Fruit fly (Drosophila melanogaster) whole organism, embryonic: ENCODE results near the gene CG10747.

Source experiments
- BEAF-32 ChIP-seq: fragments of 200-800 bp; sonication (Bioruptor generic); optimal IDR thresholded peaks from 3 replicates; lab custom pipeline; 2017; ENCODE audit warnings: missing biosample characterization, missing genetic modification characterization, mild to moderate bottlenecking, moderate library complexity, missing genetic modification reagents
- BtbVII ChIP-seq: fragments of 200-800 bp; sonication (Bioruptor generic); optimal IDR thresholded peaks from 3 replicates; lab custom pipeline; 2017; ENCODE audit warnings: missing biosample characterization, mild to moderate bottlenecking, missing genetic modification characterization
- CG10565 ChIP-seq: fragments of 200-800 bp; sonication (Bioruptor generic); optimal IDR thresholded peaks from 3 replicates; lab custom pipeline; 2016; ENCODE audit warnings: missing biosample characterization, mild to moderate bottlenecking, missing genetic modification characterization
- CG10959 ChIP-seq: fragments of 200-800 bp; sonication (Bioruptor generic); IDR thresholded peaks from 2 replicates; pipeline ENCODE4 v1.3.6; 2022; ENCODE audit warnings: missing biosample characterization, missing genetic modification characterization
- CG12744 ChIP-seq: fragments of 200-800 bp; sonication (Bioruptor generic); optimal IDR thresholded peaks from 2 replicates; lab custom pipeline; 2016; ENCODE audit warnings: missing biosample characterization, missing genetic modification characterization
- CG13123 ChIP-seq: fragments of 200-800 bp; sonication (Bioruptor generic); optimal IDR thresholded peaks from 2 replicates; lab custom pipeline; 2016; ENCODE audit warnings: missing biosample characterization, missing genetic modification characterization
- CG15073 ChIP-seq: fragments of 200-800 bp; sonication (Bioruptor generic); optimal IDR thresholded peaks from 2 replicates; lab custom pipeline; 2016; ENCODE audit warnings: missing biosample characterization, missing genetic modification characterization
- CG15514 ChIP-seq: fragments of 200-800 bp; sonication (Bioruptor generic); optimal IDR thresholded peaks from 3 replicates; lab custom pipeline; 2017; ENCODE audit warnings: missing biosample characterization, missing genetic modification characterization, mild to moderate bottlenecking, moderate library complexity, missing genetic modification reagents
- CG17186 ChIP-seq: fragments of 200-800 bp; sonication (Bioruptor generic); optimal IDR thresholded peaks from 3 replicates; lab custom pipeline; 2017; ENCODE audit warnings: missing biosample characterization, missing genetic modification reagents, missing genetic modification characterization
- CG17361 ChIP-seq: fragments of 200-800 bp; sonication (Bioruptor generic); IDR thresholded peaks from 3 replicates; pipeline ENCODE4 v1.3.6; 2022; ENCODE audit warnings: missing biosample characterization, missing genetic modification characterization
- CG2116 ChIP-seq: fragments of 200-800 bp; sonication (Bioruptor generic); optimal IDR thresholded peaks from 3 replicates; lab custom pipeline; 2018; ENCODE audit warnings: missing biosample characterization, mild to moderate bottlenecking, missing genetic modification characterization
- CG4328 ChIP-seq: fragments of 200-800 bp; sonication (Bioruptor generic); optimal IDR thresholded peaks from 3 replicates; lab custom pipeline; 2017; ENCODE audit warnings: missing biosample characterization, missing genetic modification reagents, missing genetic modification characterization
- CG4360 ChIP-seq: fragments of 200-800 bp; sonication (Bioruptor generic); IDR thresholded peaks from 2 replicates; pipeline ENCODE4 v1.3.6; 2022; ENCODE audit warnings: missing biosample characterization, missing genetic modification characterization
- CG4424 ChIP-seq: fragments of 200-800 bp; sonication (Bioruptor generic); optimal IDR thresholded peaks from 3 replicates; lab custom pipeline; 2016; ENCODE audit warnings: missing biosample characterization, missing genetic modification characterization
- CG4617 ChIP-seq: fragments of 200-800 bp; sonication (Bioruptor generic); optimal IDR thresholded peaks from 3 replicates; lab custom pipeline; 2016; ENCODE audit warnings: missing biosample characterization, missing genetic modification characterization, borderline replicate concordance
- CG6654 ChIP-seq: fragments of 200-800 bp; sonication (Bioruptor generic); optimal IDR thresholded peaks from 2 replicates; lab custom pipeline; 2017; ENCODE audit warnings: missing biosample characterization, mild to moderate bottlenecking, missing genetic modification characterization
- CG8359 ChIP-seq: fragments of 200-800 bp; sonication (Bioruptor generic); optimal IDR thresholded peaks from 2 replicates; lab custom pipeline; 2017; ENCODE audit warnings: missing biosample characterization, mild to moderate bottlenecking, missing genetic modification characterization, borderline replicate concordance
- CG9215 ChIP-seq: fragments of 200-800 bp; sonication (Bioruptor generic); IDR thresholded peaks from 2 replicates; pipeline ENCODE4 v1.3.6; 2022; ENCODE audit warnings: missing biosample characterization, missing genetic modification characterization
- Dip2 ChIP-seq: fragments of 200-800 bp; sonication (Bioruptor generic); IDR thresholded peaks from 2 replicates; pipeline ENCODE4 v1.3.6; 2022; ENCODE audit warnings: missing biosample characterization, missing genetic modification characterization
- Doc2 ChIP-seq: fragments of 200-800 bp; sonication (Bioruptor generic); IDR thresholded peaks from 2 replicates; pipeline ENCODE4 v1.3.6; 2022; ENCODE audit warnings: missing biosample characterization, missing genetic modification characterization
- E2f2 ChIP-seq: fragments of 200-800 bp; sonication (Bioruptor generic); IDR thresholded peaks from 2 replicates; pipeline ENCODE4 v1.3.6; 2022; ENCODE audit warnings: missing biosample characterization, missing genetic modification characterization
- Fer1 ChIP-seq: fragments of 200-800 bp; sonication (Bioruptor generic); optimal IDR thresholded peaks from 2 replicates; lab custom pipeline; 2017; ENCODE audit warnings: missing biosample characterization, mild to moderate bottlenecking, missing genetic modification characterization
- HLH54F ChIP-seq: fragments of 200-800 bp; sonication (Bioruptor generic); optimal IDR thresholded peaks from 3 replicates; lab custom pipeline; 2016; ENCODE audit warnings: missing biosample characterization, missing genetic modification characterization
- HLHmδ ChIP-seq: fragments of 200-800 bp; sonication (Bioruptor generic); optimal IDR thresholded peaks from 2 replicates; lab custom pipeline; 2018; ENCODE audit warnings: missing biosample characterization, mild to moderate bottlenecking, missing genetic modification characterization, moderate library complexity
- Stat92E ChIP-seq, 3 experiments: fragments of >200 bp in 2 of 3; fragments of 200-800 bp in 1 of 3; sonication (Bioruptor generic) in 1 of 3; optimal IDR thresholded peaks; 2 replicates each; lab custom pipeline; 2017 to 2019; ENCODE audit warnings: missing biosample characterization in 3 of 3, missing genetic modification characterization in 3 of 3, mild to moderate bottlenecking in 1 of 3, moderate library complexity in 1 of 3
- Taf1 ChIP-seq: fragments of 200-800 bp; sonication (Bioruptor generic); IDR thresholded peaks from 2 replicates; pipeline ENCODE4 v1.3.6; 2022; ENCODE audit warnings: missing biosample characterization, missing genetic modification characterization
- ac ChIP-seq: fragments of 200-800 bp; sonication (Bioruptor generic); optimal IDR thresholded peaks from 3 replicates; lab custom pipeline; 2017; ENCODE audit warnings: missing biosample characterization, mild to moderate bottlenecking, missing genetic modification characterization
- bsh ChIP-seq, 2 experiments: fragments of 200-800 bp; sonication (Bioruptor generic); optimal IDR thresholded peaks; 2 replicates each; lab custom pipeline; 2017 to 2018; ENCODE audit warnings: mild to moderate bottlenecking in 2 of 2, missing biosample characterization in 2 of 2, missing genetic modification characterization in 2 of 2, moderate library complexity in 1 of 2
- cato ChIP-seq: fragments of 200-800 bp; sonication (Bioruptor generic); optimal IDR thresholded peaks from 2 replicates; lab custom pipeline; 2016; ENCODE audit warnings: missing biosample characterization, missing genetic modification characterization, borderline replicate concordance
- chm ChIP-seq: fragments of 200-800 bp; sonication (Bioruptor generic); IDR thresholded peaks from 2 replicates; pipeline ENCODE4 v1.3.6; 2022; ENCODE audit warnings: missing biosample characterization, missing genetic modification characterization
- eve ChIP-seq, 2 experiments: fragments of >200 bp; optimal IDR thresholded peaks; 2 replicates each; lab custom pipeline; 2017; ENCODE audit warnings: missing biosample characterization in 2 of 2, missing genetic modification characterization in 2 of 2
- eyg ChIP-seq: fragments of 200-800 bp; sonication (Bioruptor generic); optimal IDR thresholded peaks from 3 replicates; lab custom pipeline; 2016; ENCODE audit warnings: missing biosample characterization, missing genetic modification characterization
- fd64A ChIP-seq: fragments of 200-800 bp; sonication (Bioruptor generic); optimal IDR thresholded peaks from 3 replicates; lab custom pipeline; 2018; ENCODE audit warnings: missing biosample characterization, mild to moderate bottlenecking, missing genetic modification characterization
- fru ChIP-seq: fragments of >200 bp; optimal IDR thresholded peaks from 2 replicates; lab custom pipeline; 2017
- gro ChIP-seq: fragments of 200-800 bp; sonication (Bioruptor generic); optimal IDR thresholded peaks from 2 replicates; lab custom pipeline; 2016; ENCODE audit warnings: missing biosample characterization, missing genetic modification characterization
- ham ChIP-seq: fragments of 200-800 bp; sonication (Bioruptor generic); IDR thresholded peaks from 2 replicates; pipeline ENCODE4 v1.3.6; 2022; ENCODE audit warnings: missing biosample characterization, missing genetic modification characterization
- ind ChIP-seq: fragments of 200-800 bp; sonication (Bioruptor generic); optimal IDR thresholded peaks from 3 replicates; lab custom pipeline; 2016; ENCODE audit warnings: missing biosample characterization, missing genetic modification characterization
- lilli ChIP-seq: fragments of 200-800 bp; sonication (Bioruptor generic); optimal IDR thresholded peaks from 3 replicates; lab custom pipeline; 2016; ENCODE audit warnings: missing biosample characterization, missing genetic modification characterization
- nerfin-1 ChIP-seq: fragments of 200-800 bp; sonication (Bioruptor generic); optimal IDR thresholded peaks from 3 replicates; lab custom pipeline; 2019; ENCODE audit warnings: missing biosample characterization, mild to moderate bottlenecking, missing genetic modification characterization, moderate library complexity
- repo ChIP-seq: fragments of 200-800 bp; sonication (Bioruptor generic); optimal IDR thresholded peaks from 2 replicates; lab custom pipeline; 2016; ENCODE audit warnings: missing biosample characterization, missing genetic modification characterization
- rib ChIP-seq: fragments of 200-800 bp; sonication (Bioruptor generic); IDR thresholded peaks from 2 replicates; pipeline ENCODE4 v1.3.6; 2022; ENCODE audit warnings: missing biosample characterization, missing genetic modification characterization
- salm ChIP-seq: fragments of 200-800 bp; sonication (Bioruptor generic); optimal IDR thresholded peaks from 2 replicates; lab custom pipeline; 2018; ENCODE audit warnings: missing biosample characterization, mild to moderate bottlenecking, missing genetic modification characterization
- sob ChIP-seq: fragments of 200-800 bp; sonication (Bioruptor generic); IDR thresholded peaks from 2 replicates; pipeline ENCODE4 v1.3.6; 2022; ENCODE audit warnings: missing biosample characterization, missing genetic modification characterization
- sqz ChIP-seq: fragments of 200-800 bp; sonication (Bioruptor generic); optimal IDR thresholded peaks from 3 replicates; lab custom pipeline; 2018; ENCODE audit warnings: missing biosample characterization, mild to moderate bottlenecking, missing genetic modification characterization
- sug ChIP-seq: fragments of 200-800 bp; optimal IDR thresholded peaks from 2 replicates; lab custom pipeline; 2019; ENCODE audit warnings: missing biosample characterization, mild to moderate bottlenecking, missing genetic modification characterization, moderate library complexity
- tio ChIP-seq: fragments of 200-800 bp; sonication (Bioruptor generic); optimal IDR thresholded peaks from 2 replicates; lab custom pipeline; 2017; ENCODE audit warnings: missing biosample characterization, missing genetic modification characterization, inconsistent platforms
- tna ChIP-seq: fragments of 200-800 bp; sonication (Bioruptor generic); IDR thresholded peaks from 2 replicates; pipeline ENCODE4 v1.3.6; 2022; ENCODE audit warnings: missing biosample characterization, missing genetic modification characterization; ENCODE audit not compliant: partially characterized antibody
- unc-4 ChIP-seq: fragments of 200-800 bp; sonication (Bioruptor generic); IDR thresholded peaks from 2 replicates; pipeline ENCODE4 v1.3.6; 2022; ENCODE audit warnings: missing biosample characterization, missing genetic modification characterization; ENCODE audit not compliant: partially characterized antibody
- z ChIP-seq: fragments of 200-800 bp; sonication (Bioruptor generic); IDR thresholded peaks from 3 replicates; pipeline ENCODE4 v1.3.6; 2022; ENCODE audit warnings: missing biosample characterization, missing genetic modification characterization

The CG10747 gene

DNA sequence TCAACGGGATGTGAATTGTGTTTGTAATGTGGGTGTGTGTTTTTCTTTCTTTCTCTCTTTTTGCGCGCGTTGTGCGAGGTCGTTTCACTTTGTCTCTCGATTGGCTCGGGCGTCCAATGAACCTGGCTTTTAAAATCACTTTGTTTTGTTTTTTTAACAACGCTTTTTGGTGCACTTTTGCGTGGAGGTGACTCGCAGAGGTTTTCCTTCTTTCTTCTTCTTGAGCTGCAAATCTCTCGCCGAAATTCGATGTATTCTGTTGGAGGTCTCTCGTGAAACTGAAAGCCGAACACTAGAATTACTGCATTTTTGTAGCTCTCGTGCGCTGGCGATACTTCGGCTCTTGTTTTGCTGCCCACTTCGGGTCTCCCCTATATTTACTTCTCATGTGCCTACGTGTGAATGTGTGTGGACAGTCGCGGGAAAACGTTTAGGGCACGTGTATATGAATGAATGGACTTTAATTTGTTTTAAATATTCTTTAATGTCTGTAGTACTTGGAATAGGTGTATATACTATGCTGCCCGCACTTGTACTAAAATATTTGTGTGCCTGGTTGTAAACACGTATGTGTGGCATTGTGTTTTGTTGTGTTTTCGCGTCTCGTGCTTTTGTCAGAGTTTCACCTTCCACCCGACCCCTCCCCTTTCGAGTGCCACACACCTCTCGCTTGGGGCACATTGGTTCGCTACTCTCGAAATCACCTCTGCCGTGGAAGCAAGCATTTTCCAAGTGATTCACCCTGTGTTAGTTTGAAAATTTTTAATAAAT, 6.2 kb downstream of the CG10747 start, which contains the start of gene fok (continued):
- TF ChIP-seq Dip2 (no peak), fru (lab: Kevin White, UChicago) (no peak), salm (tag; lab: Kevin White, UChicago) (peak; percentile 97), sqz (GFP tag; lab: Kevin White, UChicago) (peak; percentile 96), CG15073 (GFP tag; lab: Kevin White, UChicago) (peak; percentile 70), Taf1 (GFP tag; lab: Robert Waterston, UW) (peak; percentile 90), ham (GFP tag; lab: Robert Waterston, UW) (peak; percentile 86), z (GFP tag; lab: Robert Waterston, UW) (no peak; the same call in 2 of the 3 replicates), CG9215 (GFP tag; lab: Robert Waterston, UW) (peak; percentile 95), CG17186 (GFP tag; lab: Kevin White, UChicago) (peak; percentile 66), CG10959 (GFP tag; lab: Robert Waterston, UW) (peak; percentile 89), sug (peak; percentile 98), ind (GFP tag; lab: Kevin White, UChicago) (peak; percentile 96), sob (GFP tag; lab: Robert Waterston, UW) (peak; percentile 98), repo (GFP tag; lab: Kevin White, UChicago) (peak; percentile 87), unc-4 (GFP tag; lab: Robert Waterston, UW) (0 out of 2 replicates have a peak, but pooled peaks have one; percentile 25), CG15514 (GFP tag; lab: Kevin White, UChicago) (peak; percentile 92), CG8359 (GFP tag; lab: Kevin White, UChicago) (peak; percentile 90), Fer1 (GFP tag; lab: Kevin White, UChicago) (peak; percentile 99), lilli (GFP tag; lab: Kevin White, UChicago) (peak; percentile 97), tna (GFP tag; lab: Robert Waterston, UW) (peak; percentile 45; the same call in 1 of the 2 replicates), cato (peak; percentile 91), CG12744 (GFP tag; lab: Kevin White, UChicago) (peak; percentile 93), rib (GFP tag; lab: Robert Waterston, UW) (peak; percentile 98), Stat92E (GFP tag; optimal IDR thresholded peaks at IDR 0.05; lab: Kevin White, UChicago) (peak in 1 of 3 experiments; percentile 95), tio (GFP tag; lab: Kevin White, UChicago) (peak; percentile 96), fd64A (GFP tag; lab: Kevin White, UChicago) (peak; percentile 94), HLH54F (GFP tag; lab: Kevin White, UChicago) (peak; percentile 95), bsh (GFP tag; optimal IDR thresholded peaks at IDR 0.05; lab: Kevin White, UChicago) (peak; percentile 94 to 96), HLHmδ (GFP tag; lab: Kevin White, UChicago) (peak; percentile 75), CG4328 (GFP tag; lab: Kevin White, UChicago) (peak; percentile 99), BEAF-32 (GFP tag; lab: Kevin White, UChicago) (peak; percentile 22), gro (peak; percentile 96), ac (GFP tag; lab: Kevin White, UChicago) (peak; percentile 89), eyg (GFP tag; lab: Kevin White, UChicago) (peak; percentile 93), CG10565 (GFP tag; lab: Kevin White, UChicago) (peak; percentile 40), CG4424 (GFP tag; lab: Kevin White, UChicago) (peak; percentile 96), eve (GFP tag; optimal IDR thresholded peaks at IDR 0.05; lab: Kevin White, UChicago) (peak in 1 of 2 experiments; percentile 99), CG6654 (GFP tag; lab: Kevin White, UChicago) (peak; percentile 83), CG4617 (GFP tag; lab: Kevin White, UChicago) (peak; percentile 79), chm (GFP tag; lab: Robert Waterston, UW) (peak; percentile 90), CG2116 (GFP tag; lab: Kevin White, UChicago) (peak; percentile 85), CG4360 (peak; percentile 49; the same call in 1 of the 2 replicates), Doc2 (GFP tag; lab: Robert Waterston, UW) (peak; percentile 52), CG17361 (GFP tag; lab: Robert Waterston, UW) (peak; percentile 96), E2f2 (GFP tag; lab: Robert Waterston, UW) (peak; percentile 81), BtbVII (GFP tag; lab: Kevin White, UChicago) (peak; percentile 98), CG13123 (peak; percentile 86), nerfin-1 (peak; percentile 95)
